Fruit fly (Drosophila melanogaster) whole organism: ENCODE measurements around the gene CG32428.

ENCODE experiments used
- CG8478 ChIP-seq: fragments of >200 bp; optimal IDR thresholded peaks from 2 replicates; lab custom pipeline; 2018; ENCODE audit warnings: inconsistent platforms
- Dll ChIP-seq: fragments of >200 bp; optimal IDR thresholded peaks from 2 replicates; lab custom pipeline; 2017
- EcR ChIP-seq, 2 experiments: fragments of >200 bp; optimal IDR thresholded peaks; 2 replicates each; lab custom pipeline; 2017; ENCODE audit warnings: missing biosample characterization in 2 of 2, missing genetic modification characterization in 2 of 2, missing genetic modification reagents in 2 of 2
- psq ChIP-seq: fragments of >200 bp; optimal IDR thresholded peaks from 2 replicates; lab custom pipeline; 2017
- usp ChIP-seq: fragments of >200 bp; optimal IDR thresholded peaks from 2 replicates; lab custom pipeline; 2017; ENCODE audit warnings: missing biosample characterization, missing genetic modification characterization, mixed read lengths

- no peak for TF ChIP-seq usp (GFP tag; lab: Kevin White, UChicago)
- no peak for TF ChIP-seq EcR (GFP tag; optimal IDR thresholded peaks at IDR 0.05; lab: Kevin White, UChicago)
- no peak for TF ChIP-seq CG8478 (lab: Kevin White, UChicago)
- TF ChIP-seq psq (lab: Kevin White, UChicago) = no peak
- no peak for TF ChIP-seq Dll (lab: Kevin White, UChicago)
Measured at dm6 chr3L:20498204-20498603, 24.7 kb upstream of the CG32428 start.
